Fruit fly (Drosophila melanogaster): ENCODE results near the gene CG3982.
A peak's percentile ranks its signal among the peaks of the same experiment; 100 is the strongest.

CG3982 gene

dm6 chr3L:9462247-9462769 lies 45.1 kb upstream of the CG3982 start:
- TF ChIP-seq CG3838 (GFP tag; optimal IDR thresholded peaks at IDR 0.05) (peak; percentile 24), CG9932 (GFP tag; IDR thresholded peaks at IDR 0.05) (peak; percentile 45), lov (optimal IDR thresholded peaks at IDR 0.05) (no peak), lov (GFP tag; IDR thresholded peaks at IDR 0.05) (peak; percentile 47; the same call in 2 of the 3 replicates), CG34376 (GFP tag; optimal IDR thresholded peaks at IDR 0.05) (peak; percentile 93), wor (GFP tag; IDR thresholded peaks at IDR 0.05) (peak; percentile 65), CG32767 (GFP tag; IDR thresholded peaks at IDR 0.05) (peak; percentile 78), CG9817 (tag; optimal IDR thresholded peaks at IDR 0.05) (peak; percentile 79), wdn (GFP tag; IDR thresholded peaks at IDR 0.05) (peak; percentile 50), pho (GFP tag; optimal IDR thresholded peaks at IDR 0.05) (peak; percentile 81), CG4360 (GFP tag; IDR thresholded peaks at IDR 0.05) (peak; percentile 81), CG9727 (GFP tag; optimal IDR thresholded peaks at IDR 0.05) (peak; percentile 92), fd102C (GFP tag; optimal IDR thresholded peaks at IDR 0.05) (peak; percentile 37), Dbx (GFP tag; IDR thresholded peaks at IDR 0.05) (peak; percentile 74; the same call in 2 of the 3 replicates), CG13424 (tag; optimal IDR thresholded peaks at IDR 0.05) (peak; percentile 93), NC2α (GFP tag; optimal IDR thresholded peaks at IDR 0.05) (peak; percentile 68), CG30403 (GFP tag; optimal IDR thresholded peaks at IDR 0.05) (peak; percentile 93), CG17359 (tag; optimal IDR thresholded peaks at IDR 0.05) (peak; percentile 93), CG33213 (GFP tag; optimal IDR thresholded peaks at IDR 0.05) (peak; percentile 49), CG4820 (GFP tag; optimal IDR thresholded peaks at IDR 0.05) (peak; percentile 100), CG42726 (GFP tag; IDR thresholded peaks at IDR 0.05; ENCODE audit: partially characterized antibody) (no peak; the same call in 1 of the 2 replicates), CG31365 (tag; optimal IDR thresholded peaks at IDR 0.05) (peak; percentile 54), fru (optimal IDR thresholded peaks at IDR 0.05) (no peak), CG12155 (GFP tag; optimal IDR thresholded peaks at IDR 0.05) (peak; percentile 59), ara (GFP tag; IDR thresholded peaks at IDR 0.05) (peak; percentile 58; the same call in 1 of the 2 replicates), CG15601 (tag; optimal IDR thresholded peaks at IDR 0.05) (peak; percentile 89), Blimp-1 (GFP tag; optimal IDR thresholded peaks at IDR 0.05) (peak; percentile 92), CG3065 (GFP tag; optimal IDR thresholded peaks at IDR 0.05) (peak; percentile 67), YL-1 (GFP tag; optimal IDR thresholded peaks at IDR 0.05) (peak; percentile 52), Tbp (GFP tag; optimal IDR thresholded peaks at IDR 0.05) (no peak), CG9797 (GFP tag; optimal IDR thresholded peaks at IDR 0.05) (peak; percentile 4), unc-4 (GFP tag; IDR thresholded peaks at IDR 0.05; ENCODE audit: partially characterized antibody) (no peak), seq (GFP tag; IDR thresholded peaks at IDR 0.05) (peak; percentile 82), caup (GFP tag; optimal IDR thresholded peaks at IDR 0.05; ENCODE audit: severe bottlenecking) (peak; percentile 79), CG12071 (GFP tag; optimal IDR thresholded peaks at IDR 0.05) (peak; percentile 84), CG18599 (GFP tag; optimal IDR thresholded peaks at IDR 0.05) (peak; percentile 93), zen2 (GFP tag; IDR thresholded peaks at IDR 0.05; ENCODE audit: partially characterized antibody) (no peak), jigr1 (GFP tag; IDR thresholded peaks at IDR 0.05) (0 out of 3 replicates have a peak, but pooled peaks have one; percentile 30), Six4 (GFP tag; optimal IDR thresholded peaks at IDR 0.05) (peak; percentile 86), CG13287 (GFP tag; IDR thresholded peaks at IDR 0.05; ENCODE audit: partially characterized antibody) (peak; percentile 16; the same call in 1 of the 2 replicates), CG30020 (tag; optimal IDR thresholded peaks at IDR 0.05) (peak; percentile 73), CG6272 (GFP tag; IDR thresholded peaks at IDR 0.05) (no peak), phol (tag; optimal IDR thresholded peaks at IDR 0.05) (peak; percentile 98), B-H1 (GFP tag; IDR thresholded peaks at IDR 0.05) (peak; percentile 75), salm (tag; optimal IDR thresholded peaks at IDR 0.05) (peak; percentile 89), kah (GFP tag; optimal IDR thresholded peaks at IDR 0.05) (peak; percentile 42), p53 (GFP tag; optimal IDR thresholded peaks at IDR 0.05) (peak; percentile 60), CG34422 (GFP tag; IDR thresholded peaks at IDR 0.05) (no peak; the same call in 1 of the 3 replicates), CG3407 (GFP tag; optimal IDR thresholded peaks at IDR 0.05) (peak; percentile 87), Myb (GFP tag; optimal IDR thresholded peaks at IDR 0.05) (peak; percentile 4)

All from whole organism, embryonic.